Worm (Caenorhabditis elegans) whole organism, L2 larva: ENCODE data around the gene C53B4.2.

Source experiments
- ZK546.5 ChIP-seq: sonication (generic microtip); optimal IDR thresholded peaks from 2 replicates; lab custom pipeline; 2017; ENCODE audit warnings: missing biosample characterization, missing genetic modification characterization
- alr-1 ChIP-seq: fragments of 150-350 bp; optimal IDR thresholded peaks from 2 replicates; lab custom pipeline; 2014; ENCODE audit warnings: missing biosample characterization, missing genetic modification characterization
- aly-2 ChIP-seq: fragments of 150-350 bp; optimal IDR thresholded peaks from 2 replicates; lab custom pipeline; 2014; ENCODE audit warnings: missing biosample characterization, missing genetic modification characterization
- ama-1 ChIP-seq: fragments of 150-350 bp; optimal IDR thresholded peaks from 2 replicates; lab custom pipeline; 2018; ENCODE audit warnings: inconsistent platforms
- ceh-16 ChIP-seq: fragments of 150-350 bp; optimal IDR thresholded peaks from 2 replicates; lab custom pipeline; 2014; ENCODE audit warnings: missing biosample characterization, missing genetic modification characterization
- fos-1 ChIP-seq: fragments of 150-350 bp; optimal IDR thresholded peaks from 2 replicates; lab custom pipeline; 2014; ENCODE audit warnings: missing biosample characterization, missing genetic modification characterization
- mab-5 ChIP-seq: fragments of 150-350 bp; optimal IDR thresholded peaks from 2 replicates; lab custom pipeline; 2014; ENCODE audit warnings: missing biosample characterization, missing genetic modification characterization
- nhr-10 ChIP-seq: sonication (generic microtip); optimal IDR thresholded peaks from 2 replicates; lab custom pipeline; 2017; ENCODE audit warnings: missing biosample characterization, missing genetic modification characterization
- nhr-11 ChIP-seq: fragments of 150-350 bp; optimal IDR thresholded peaks from 2 replicates; lab custom pipeline; 2014; ENCODE audit warnings: missing biosample characterization, missing genetic modification characterization
- skn-1 ChIP-seq: sonication (generic microtip); optimal IDR thresholded peaks from 2 replicates; lab custom pipeline; 2017; ENCODE audit warnings: missing biosample characterization, missing genetic modification characterization
- sma-3 ChIP-seq: sonication (generic microtip); optimal IDR thresholded peaks from 2 replicates; lab custom pipeline; 2016; ENCODE audit warnings: missing genetic modification reagents, missing genetic modification characterization, missing compliant biosample characterization
- snpc-4 ChIP-seq: fragments of 150-350 bp; optimal IDR thresholded peaks from 2 replicates; lab custom pipeline; 2014; ENCODE audit warnings: missing biosample characterization, missing genetic modification characterization
- unc-39 ChIP-seq: fragments of 150-350 bp; optimal IDR thresholded peaks from 2 replicates; lab custom pipeline; 2014; ENCODE audit warnings: missing biosample characterization, missing genetic modification characterization
- zag-1 ChIP-seq: fragments of 150-350 bp; optimal IDR thresholded peaks from 2 replicates; lab custom pipeline; 2014; ENCODE audit warnings: missing biosample characterization, missing genetic modification characterization

DNA sequence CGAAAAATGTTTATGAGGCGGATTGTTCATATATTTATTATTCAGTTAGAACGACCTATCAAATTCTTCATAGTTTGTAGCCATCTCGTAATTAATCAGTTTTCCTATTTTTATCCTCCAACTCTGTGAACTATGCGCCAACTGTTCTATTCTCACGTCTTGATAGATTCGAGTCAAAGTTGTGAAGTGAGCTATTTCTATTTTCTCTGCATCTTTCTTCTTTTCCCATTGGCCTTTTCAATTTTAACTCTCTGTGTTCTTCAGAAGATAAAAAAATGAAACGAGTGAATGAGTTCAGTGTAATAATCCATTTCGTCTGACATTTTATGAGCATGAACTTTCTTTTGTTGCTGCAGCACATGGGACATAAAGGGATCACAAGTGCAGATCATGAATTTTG is 12.1 kb downstream of the C53B4.2 start:
- TF ChIP-seq nhr-11 (tag; lab: Kevin White, UChicago) (no peak), aly-2 (tag; lab: Kevin White, UChicago) (no peak), nhr-10 (tag; lab: Kevin White, UChicago) (no peak), sma-3 (no peak), mab-5 (tag; lab: Kevin White, UChicago) (no peak), fos-1 (no peak), ceh-16 (no peak), zag-1 (tag; lab: Kevin White, UChicago) (no peak), snpc-4 (tag; lab: Kevin White, UChicago) (no peak), skn-1 (no peak), ama-1 (lab: Kevin White, UChicago) (no peak), unc-39 (no peak), ZK546.5 (no peak), alr-1 (no peak)
